Worm (Caenorhabditis elegans) whole organism, L3 larva: ENCODE data around the gene dpy-10.

Experiments used
- R02D3.7 ChIP-seq: fragments of 150-350 bp; optimal IDR thresholded peaks from 2 replicates; lab custom pipeline; 2014; ENCODE audit warnings: missing biosample characterization, missing genetic modification characterization
- ZK546.5 ChIP-seq: sonication (generic microtip); optimal IDR thresholded peaks from 2 replicates; lab custom pipeline; 2017; ENCODE audit warnings: missing biosample characterization, missing genetic modification characterization
- aly-2 ChIP-seq: fragments of 150-350 bp; optimal IDR thresholded peaks from 2 replicates; lab custom pipeline; 2014; ENCODE audit warnings: missing biosample characterization, missing genetic modification characterization
- ama-1 ChIP-seq: fragments of 150-350 bp; optimal IDR thresholded peaks from 2 replicates; lab custom pipeline; 2018
- ceh-16 ChIP-seq: sonication (generic microtip); optimal IDR thresholded peaks from 2 replicates; lab custom pipeline; 2017; ENCODE audit warnings: missing biosample characterization, missing genetic modification characterization
- ceh-28 ChIP-seq: fragments of 150-350 bp; optimal IDR thresholded peaks from 2 replicates; lab custom pipeline; 2014; ENCODE audit warnings: missing biosample characterization, missing genetic modification reagents, missing genetic modification characterization
- ceh-82 ChIP-seq: fragments of 150-350 bp; optimal IDR thresholded peaks from 2 replicates; lab custom pipeline; 2014; ENCODE audit warnings: missing biosample characterization, missing genetic modification characterization
- ceh-9 ChIP-seq: sonication (generic microtip); optimal IDR thresholded peaks from 2 replicates; lab custom pipeline; 2018; ENCODE audit warnings: missing biosample characterization, missing genetic modification characterization
- daf-12 ChIP-seq: fragments of 150-350 bp; optimal IDR thresholded peaks from 2 replicates; lab custom pipeline; 2014; ENCODE audit warnings: missing biosample characterization, missing genetic modification reagents, missing genetic modification characterization
- egl-27 ChIP-seq: sonication (generic microtip); optimal IDR thresholded peaks from 4 replicates; lab custom pipeline; 2017; ENCODE audit warnings: missing biosample characterization, missing genetic modification reagents, missing genetic modification characterization
- egl-5 ChIP-seq: fragments of 150-350 bp; optimal IDR thresholded peaks from 2 replicates; lab custom pipeline; 2017; ENCODE audit warnings: missing biosample characterization, missing genetic modification reagents, missing genetic modification characterization, inconsistent platforms
- elt-1 ChIP-seq: fragments of 150-350 bp; optimal IDR thresholded peaks from 2 replicates; lab custom pipeline; 2014; ENCODE audit warnings: missing biosample characterization, missing genetic modification characterization
- elt-2 ChIP-seq: sonication (generic microtip); optimal IDR thresholded peaks from 2 replicates; lab custom pipeline; 2016; ENCODE audit warnings: missing genetic modification reagents, mild to moderate bottlenecking, missing genetic modification characterization, missing compliant biosample characterization
- eor-1 ChIP-seq, 2 experiments: fragments of 150-350 bp; optimal IDR thresholded peaks; 2 replicates each; lab custom pipeline; 2014 to 2018; ENCODE audit warnings: missing biosample characterization in 2 of 2, missing genetic modification characterization in 2 of 2
- fkh-10 ChIP-seq: sonication (generic microtip); optimal IDR thresholded peaks from 2 replicates; lab custom pipeline; 2017; ENCODE audit warnings: missing biosample characterization, missing genetic modification reagents, missing genetic modification characterization
- fkh-2 ChIP-seq: fragments of 150-350 bp; optimal IDR thresholded peaks from 2 replicates; lab custom pipeline; 2014; ENCODE audit warnings: missing biosample characterization, missing genetic modification reagents, missing genetic modification characterization
- fos-1 ChIP-seq: fragments of 150-350 bp; optimal IDR thresholded peaks from 2 replicates; lab custom pipeline; 2014; ENCODE audit warnings: missing biosample characterization, missing genetic modification characterization
- jun-1 ChIP-seq: fragments of 150-350 bp; optimal IDR thresholded peaks from 2 replicates; lab custom pipeline; 2014; ENCODE audit warnings: missing biosample characterization, missing genetic modification reagents, missing genetic modification characterization
- lin-15B ChIP-seq: fragments of 150-350 bp; optimal IDR thresholded peaks from 2 replicates; lab custom pipeline; 2014; ENCODE audit warnings: missing biosample characterization, missing genetic modification characterization
- lin-39 ChIP-seq: fragments of 150-350 bp; optimal IDR thresholded peaks from 2 replicates; lab custom pipeline; 2018; ENCODE audit warnings: missing biosample characterization, missing genetic modification reagents, missing genetic modification characterization
- mdl-1 ChIP-seq: fragments of 150-350 bp; optimal IDR thresholded peaks from 2 replicates; lab custom pipeline; 2014; ENCODE audit warnings: missing biosample characterization, missing genetic modification characterization
- mml-1 ChIP-seq: fragments of 150-350 bp; sonication (generic microtip); optimal IDR thresholded peaks from 3 replicates; lab custom pipeline; 2014; ENCODE audit warnings: missing biosample characterization, missing genetic modification characterization
- nfya-1 ChIP-seq: sonication (generic microtip); optimal IDR thresholded peaks from 2 replicates; lab custom pipeline; 2017; ENCODE audit warnings: missing genetic modification characterization, mild to moderate bottlenecking, missing compliant biosample characterization, antibody characterized with exemption, moderate library complexity; ENCODE audit not compliant: insufficient read depth
- nhr-11 ChIP-seq: fragments of 150-350 bp; optimal IDR thresholded peaks from 2 replicates; lab custom pipeline; 2014; ENCODE audit warnings: missing biosample characterization, missing genetic modification characterization
- nhr-12 ChIP-seq: fragments of 150-350 bp; optimal IDR thresholded peaks from 2 replicates; lab custom pipeline; 2014; ENCODE audit warnings: missing biosample characterization, missing genetic modification characterization
- nhr-237 ChIP-seq: fragments of 150-350 bp; optimal IDR thresholded peaks from 2 replicates; lab custom pipeline; 2014; ENCODE audit warnings: missing biosample characterization, missing genetic modification characterization
- nhr-25 ChIP-seq: sonication (generic microtip); optimal IDR thresholded peaks from 2 replicates; lab custom pipeline; 2017; ENCODE audit warnings: missing biosample characterization, missing genetic modification characterization
- nhr-28 ChIP-seq: fragments of 150-350 bp; optimal IDR thresholded peaks from 2 replicates; lab custom pipeline; 2014; ENCODE audit warnings: missing biosample characterization, missing genetic modification characterization
- nhr-43 ChIP-seq: sonication (generic microtip); optimal IDR thresholded peaks from 2 replicates; lab custom pipeline; 2016; ENCODE audit warnings: mild to moderate bottlenecking, missing genetic modification characterization, missing compliant biosample characterization; ENCODE audit not compliant: poor library complexity, severe bottlenecking
- nhr-67 ChIP-seq: fragments of 150-350 bp; optimal IDR thresholded peaks from 2 replicates; lab custom pipeline; 2014; ENCODE audit warnings: missing biosample characterization, missing genetic modification characterization
- nhr-76 ChIP-seq: fragments of 150-350 bp; sonication (generic microtip); optimal IDR thresholded peaks from 5 replicates; lab custom pipeline; 2014; ENCODE audit warnings: missing biosample characterization, missing genetic modification characterization
- nhr-77 ChIP-seq: fragments of 150-350 bp; optimal IDR thresholded peaks from 2 replicates; lab custom pipeline; 2014; ENCODE audit warnings: missing biosample characterization, missing genetic modification characterization
- pha-4 ChIP-seq: fragments of 150-350 bp; optimal IDR thresholded peaks from 2 replicates; lab custom pipeline; 2014; ENCODE audit warnings: missing biosample characterization, missing genetic modification reagents, missing genetic modification characterization
- pqm-1 ChIP-seq: fragments of 150-350 bp; optimal IDR thresholded peaks from 2 replicates; lab custom pipeline; 2017; ENCODE audit warnings: missing biosample characterization, missing genetic modification characterization, inconsistent platforms
- sea-2 ChIP-seq: fragments of 150-350 bp; sonication (generic microtip); optimal IDR thresholded peaks from 4 replicates; lab custom pipeline; 2014; ENCODE audit warnings: missing biosample characterization, missing genetic modification reagents, missing genetic modification characterization
- skn-1 ChIP-seq: fragments of 150-350 bp; optimal IDR thresholded peaks from 2 replicates; lab custom pipeline; 2014; ENCODE audit warnings: missing biosample characterization, missing genetic modification characterization
- snpc-4 ChIP-seq: fragments of 150-350 bp; optimal IDR thresholded peaks from 2 replicates; lab custom pipeline; 2014; ENCODE audit warnings: missing biosample characterization, missing genetic modification characterization
- unc-39 ChIP-seq: sonication (generic microtip); optimal IDR thresholded peaks from 4 replicates; lab custom pipeline; 2017; ENCODE audit warnings: missing biosample characterization, missing genetic modification characterization
- unc-62 ChIP-seq: fragments of 150-350 bp; sonication (generic microtip); optimal IDR thresholded peaks from 4 replicates; lab custom pipeline; 2014; ENCODE audit warnings: missing biosample characterization, missing genetic modification reagents, missing genetic modification characterization
- ztf-11 ChIP-seq: fragments of 150-350 bp; optimal IDR thresholded peaks from 2 replicates; lab custom pipeline; 2014; ENCODE audit warnings: missing biosample characterization, missing genetic modification characterization
- ztf-4 ChIP-seq: fragments of 150-350 bp; optimal IDR thresholded peaks from 2 replicates; lab custom pipeline; 2014; ENCODE audit warnings: missing biosample characterization, missing genetic modification characterization

dpy-10 gene

ce11 chrII:6752027-6752426 is 40.0 kb upstream of the dpy-10 start, which contains the start of gene F41G3.19:
TSS of gene F41G3.19 (minus strand) at chrII:6752127.
- TF ChIP-seq nhr-25, result no peak
- TF ChIP-seq nhr-77, result no peak
- no peak for TF ChIP-seq daf-12 (tag; lab: Kevin White, UChicago)
- TF ChIP-seq ceh-9, result no peak
- TF ChIP-seq sea-2 (GFP tag; lab: Kevin White, UChicago), result no peak
- no peak for TF ChIP-seq ztf-11 (tag; lab: Kevin White, UChicago)
- no peak for TF ChIP-seq R02D3.7
- TF ChIP-seq fos-1 (tag; lab: Kevin White, UChicago), result no peak
- no peak for TF ChIP-seq nhr-67 (tag; lab: Kevin White, UChicago)
- TF ChIP-seq fkh-10 (GFP tag; lab: Kevin White, UChicago), result no peak
- TF ChIP-seq nhr-237 (tag; lab: Kevin White, UChicago), result no peak
- TF ChIP-seq egl-5, result no peak
- TF ChIP-seq ceh-16 (tag; lab: Kevin White, UChicago), result no peak
- no peak for TF ChIP-seq elt-1 (tag; lab: Kevin White, UChicago)
- no peak for TF ChIP-seq ceh-82
- no peak for TF ChIP-seq lin-39 (tag; lab: Kevin White, UChicago)
- TF ChIP-seq nhr-12, result no peak
- TF ChIP-seq ama-1 (lab: Kevin White, UChicago), result no peak
- TF ChIP-seq nhr-43 (tag; lab: Kevin White, UChicago), result no peak
- TF ChIP-seq, all 47 proteins: peak for 0

ce11 chrII:6750929-6751328 is 38.9 kb upstream of the dpy-10 start, which contains the start of gene F41G3.20:
TSS of gene F41G3.20 (minus strand) at chrII:6751029.
- no peak for TF ChIP-seq egl-27 (tag; lab: Kevin White, UChicago)
- TF ChIP-seq nhr-25, result no peak
- no peak for TF ChIP-seq mml-1 (tag; lab: Kevin White, UChicago)
- no peak for TF ChIP-seq lin-39 (tag; lab: Kevin White, UChicago)
- no peak for TF ChIP-seq ceh-28 (tag; lab: Kevin White, UChicago)
- no peak for TF ChIP-seq lin-15B (tag; lab: Kevin White, UChicago)
- no peak for TF ChIP-seq aly-2
- no peak for TF ChIP-seq skn-1
- TF ChIP-seq nhr-77, result no peak
- no peak for TF ChIP-seq jun-1 (tag; lab: Kevin White, UChicago)
- no peak for TF ChIP-seq fos-1 (tag; lab: Kevin White, UChicago)
- no peak for TF ChIP-seq nfya-1
- TF ChIP-seq unc-39 (tag; lab: Kevin White, UChicago), result no peak
- TF ChIP-seq nhr-11, result no peak
- TF ChIP-seq nhr-76 (tag; lab: Kevin White, UChicago), result no peak
- TF ChIP-seq eor-1 (tag; optimal IDR thresholded peaks at IDR 0.05; lab: Kevin White, UChicago), result no peak
- no peak for TF ChIP-seq R02D3.7
- TF ChIP-seq snpc-4 (tag; lab: Kevin White, UChicago), result no peak

ce11 chrII:6749422-6749821 is 37.4 kb upstream of the dpy-10 start, which contains the start of gene F41G3.10:
TSS of gene F41G3.10 (minus strand) at chrII:6749522.
- no peak for TF ChIP-seq nhr-28 (tag; lab: Kevin White, UChicago)
- TF ChIP-seq ceh-28 (tag; lab: Kevin White, UChicago), result no peak
- TF ChIP-seq elt-2 (tag; lab: Kevin White, UChicago), result no peak
- TF ChIP-seq fkh-2, result no peak
- no peak for TF ChIP-seq nhr-67 (tag; lab: Kevin White, UChicago)
- no peak for TF ChIP-seq nhr-12
- no peak for TF ChIP-seq ceh-16 (tag; lab: Kevin White, UChicago)
- TF ChIP-seq nhr-11, result no peak
- no peak for TF ChIP-seq unc-62 (GFP tag; lab: Kevin White, UChicago)
- no peak for TF ChIP-seq pqm-1 (tag; lab: Kevin White, UChicago)
- no peak for TF ChIP-seq nhr-77
- no peak for TF ChIP-seq ceh-82
- no peak for TF ChIP-seq unc-39 (tag; lab: Kevin White, UChicago)
- TF ChIP-seq mdl-1 (tag; lab: Kevin White, UChicago), result no peak
- no peak for TF ChIP-seq skn-1
- TF ChIP-seq lin-39 (tag; lab: Kevin White, UChicago), result no peak
- no peak for TF ChIP-seq daf-12 (tag; lab: Kevin White, UChicago)
- no peak for TF ChIP-seq sea-2 (GFP tag; lab: Kevin White, UChicago)

- TF ChIP-seq nfya-1 (no peak), snpc-4 (tag; lab: Kevin White, UChicago) (no peak), egl-27 (tag; lab: Kevin White, UChicago) (no peak), nhr-12 (no peak), mdl-1 (tag; lab: Kevin White, UChicago) (no peak), nhr-11 (no peak), jun-1 (tag; lab: Kevin White, UChicago) (no peak), pqm-1 (tag; lab: Kevin White, UChicago) (no peak), egl-5 (no peak), ceh-82 (no peak), lin-15B (tag; lab: Kevin White, UChicago) (no peak), nhr-67 (tag; lab: Kevin White, UChicago) (no peak), skn-1 (no peak), ZK546.5 (tag; lab: Kevin White, UChicago) (no peak), ztf-4 (tag; lab: Kevin White, UChicago) (no peak), ceh-9 (no peak), pha-4 (tag; lab: Kevin White, UChicago) (no peak), nhr-28 (tag; lab: Kevin White, UChicago) (no peak), sea-2 (GFP tag; lab: Kevin White, UChicago) (no peak), nhr-237 (tag; lab: Kevin White, UChicago) (no peak)
Observed at ce11 chrII:6746404-6746803, 34.4 kb upstream of the dpy-10 start, which contains the start of gene F41G3.5. TSS of gene F41G3.5 (plus strand) at chrII:6746704.
